Worm (Caenorhabditis elegans) whole organism, dauer: Measurements from ENCODE around the gene txdc-12.2.
"Not testable (repeated sequence)": the region's sequence is repeated elsewhere in the genome, so short reads cannot be mapped to it uniquely, and the experiment has no call there.

Source experiments
- unc-62 ChIP-seq: sonication (generic microtip); optimal IDR thresholded peaks from 2 replicates; lab custom pipeline; 2017; ENCODE audit warnings: missing biosample characterization, missing genetic modification reagents, missing genetic modification characterization

The txdc-12.2 gene

ce11 chrX:2074055-2074454, at the start of gene txdc-12.2:
txdc-12.2 (plus strand) TSS chrX:2074450.
- TF ChIP-seq unc-62 (GFP tag; lab: Kevin White, UChicago) = no peak

- TF ChIP-seq unc-62 (GFP tag; lab: Kevin White, UChicago) = not testable (repeated sequence)
Observed at ce11 chrX:2026342-2026741, 47.9 kb upstream of the txdc-12.2 start, which contains the start of gene Y102A11A.2. Y102A11A.2 (plus strand) TSS chrX:2026642.

DNA sequence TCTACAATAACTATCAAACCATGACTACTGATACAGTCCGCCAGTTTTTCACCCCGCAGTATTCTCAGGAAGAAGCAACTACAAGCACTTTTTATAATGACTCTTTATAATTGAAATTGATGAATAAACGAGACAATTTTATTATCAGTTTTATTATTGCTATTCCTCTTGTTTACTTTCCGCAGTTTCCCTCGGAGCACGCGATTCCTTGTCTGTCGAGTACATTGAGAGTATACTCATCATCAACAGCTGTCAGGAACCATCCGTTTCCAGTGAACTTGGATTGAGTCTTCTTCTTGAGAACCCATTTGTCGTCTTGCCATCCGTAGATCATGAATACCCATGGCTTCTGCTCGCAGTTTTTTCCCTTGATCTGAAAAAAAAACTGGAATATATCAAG, 43.4 kb upstream of the txdc-12.2 start:
- TF ChIP-seq unc-62 (GFP tag; lab: Kevin White, UChicago) = no peak

- no peak for TF ChIP-seq unc-62 (GFP tag; lab: Kevin White, UChicago)
Observed at ce11 chrX:2031414-2031813, 42.8 kb upstream of the txdc-12.2 start, which contains the start of gene Y102A11A.5. Y102A11A.5 (minus strand) TSS chrX:2031588.

DNA sequence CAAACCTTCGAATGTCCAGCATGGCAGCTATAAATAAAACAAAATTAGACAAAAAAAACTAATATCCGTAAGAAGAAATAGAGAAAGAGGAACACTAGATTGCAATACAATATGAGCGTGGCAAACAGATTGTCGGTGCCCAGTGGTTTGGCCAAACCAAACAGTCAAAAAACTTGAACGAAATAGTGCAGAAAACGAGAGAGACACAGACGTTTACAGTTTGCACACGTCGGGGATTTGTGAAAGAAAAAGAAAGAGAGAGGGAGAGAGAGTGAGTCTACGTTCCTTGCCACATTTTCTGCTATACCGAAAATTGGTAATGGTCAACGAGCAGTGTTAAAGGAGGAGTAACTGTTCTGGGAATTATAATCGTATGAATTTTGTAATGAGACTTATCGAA, 39.1 kb upstream of the txdc-12.2 start, which contains the start of gene ergi-1:
Gene ergi-1 (minus strand): TSS at position 101 of the 400 bp plus-strand sequence.
- TF ChIP-seq unc-62 (GFP tag; lab: Kevin White, UChicago) = no peak

DNA sequence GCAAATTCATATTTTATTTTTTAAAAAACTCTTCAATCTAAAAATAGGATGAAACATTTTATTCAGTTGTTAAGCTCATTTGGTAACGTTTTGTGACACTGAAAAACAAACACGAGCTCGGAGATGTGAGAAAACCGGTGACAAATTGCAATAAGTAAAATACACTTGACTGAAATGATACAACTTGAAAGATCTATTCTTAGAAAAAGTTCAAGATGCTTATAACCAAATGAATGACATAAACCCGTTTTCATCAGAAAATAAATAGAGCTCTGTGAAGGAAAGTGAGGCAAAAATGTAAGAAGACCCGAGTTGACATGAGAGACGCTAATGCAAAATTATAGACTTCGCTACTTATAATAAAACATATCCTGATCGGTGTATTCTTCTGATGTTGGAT, 34.9 kb upstream of the txdc-12.2 start, which contains the start of gene smex-2:
Gene smex-2 (minus strand): TSS at position 101 of the 400 bp plus-strand sequence.
- no peak for TF ChIP-seq unc-62 (GFP tag; lab: Kevin White, UChicago)

- no peak for TF ChIP-seq unc-62 (GFP tag; lab: Kevin White, UChicago)
Observed at ce11 chrX:2040877-2041276, 33.4 kb upstream of the txdc-12.2 start.

ce11 chrX:2041448-2042138, 32.7 kb upstream of the txdc-12.2 start:
- TF ChIP-seq unc-62 (GFP tag; lab: Kevin White, UChicago) = no peak

DNA sequence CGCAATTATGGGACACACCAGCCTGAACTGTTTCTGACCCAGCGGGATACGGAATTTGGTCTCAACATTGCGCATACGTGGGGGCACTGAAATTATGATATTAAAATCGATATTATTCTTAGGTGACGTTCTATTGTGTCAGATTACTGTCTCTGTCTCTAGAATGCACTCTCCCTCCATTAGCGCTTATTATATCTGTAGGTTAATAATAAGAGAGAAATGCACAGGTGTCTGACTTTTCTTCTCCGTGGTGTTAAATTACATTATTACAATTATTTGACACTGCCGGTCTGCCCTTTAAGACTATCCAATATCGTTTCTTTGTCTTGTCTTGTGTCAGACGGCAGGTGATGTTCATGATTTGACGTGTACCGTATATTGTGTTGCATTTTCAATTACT, 31.6 kb upstream of the txdc-12.2 start:
- no peak for TF ChIP-seq unc-62 (GFP tag; lab: Kevin White, UChicago)

- TF ChIP-seq unc-62 (GFP tag; lab: Kevin White, UChicago) = no peak
Observed at ce11 chrX:2043224-2043623, 31.0 kb upstream of the txdc-12.2 start.

- TF ChIP-seq unc-62 (GFP tag; lab: Kevin White, UChicago) = no peak
Observed at ce11 chrX:2044541-2045168, 29.6 kb upstream of the txdc-12.2 start.

- no peak for TF ChIP-seq unc-62 (GFP tag; lab: Kevin White, UChicago)
Observed at ce11 chrX:2045603-2046002, 28.6 kb upstream of the txdc-12.2 start.

DNA sequence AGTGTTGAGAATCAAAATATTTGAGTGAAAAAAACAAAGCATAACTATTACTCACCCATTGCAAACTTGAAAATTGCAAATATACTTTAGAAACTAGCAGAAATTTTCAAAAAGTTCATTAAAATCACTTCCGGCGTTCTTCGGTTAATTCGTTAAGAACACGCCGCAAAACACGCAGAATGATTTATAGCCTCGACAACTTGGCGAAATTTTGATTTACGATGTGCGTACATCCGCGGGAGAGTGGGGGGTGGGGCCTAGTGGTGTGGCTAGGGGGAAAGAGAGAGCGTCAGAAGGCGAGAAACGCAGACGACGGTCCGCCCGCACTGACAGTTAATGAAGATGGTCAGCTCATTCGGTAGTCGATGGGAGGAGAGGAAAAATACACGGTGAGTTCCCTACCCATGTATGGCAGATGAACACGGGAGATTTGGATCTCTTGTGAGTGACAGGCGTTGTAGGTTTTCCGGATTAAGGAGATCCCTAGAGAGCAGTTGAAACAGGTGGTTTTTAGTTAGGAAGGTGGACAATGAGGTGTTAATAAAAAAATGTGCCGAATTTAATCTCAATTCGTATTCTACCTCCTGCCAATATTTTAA, 28.0 kb upstream of the txdc-12.2 start, which contains the start of gene igcm-4:
Gene igcm-4 (minus strand): TSS at position 237 of the 599 bp plus-strand sequence.
- no peak for TF ChIP-seq unc-62 (GFP tag; lab: Kevin White, UChicago)

DNA sequence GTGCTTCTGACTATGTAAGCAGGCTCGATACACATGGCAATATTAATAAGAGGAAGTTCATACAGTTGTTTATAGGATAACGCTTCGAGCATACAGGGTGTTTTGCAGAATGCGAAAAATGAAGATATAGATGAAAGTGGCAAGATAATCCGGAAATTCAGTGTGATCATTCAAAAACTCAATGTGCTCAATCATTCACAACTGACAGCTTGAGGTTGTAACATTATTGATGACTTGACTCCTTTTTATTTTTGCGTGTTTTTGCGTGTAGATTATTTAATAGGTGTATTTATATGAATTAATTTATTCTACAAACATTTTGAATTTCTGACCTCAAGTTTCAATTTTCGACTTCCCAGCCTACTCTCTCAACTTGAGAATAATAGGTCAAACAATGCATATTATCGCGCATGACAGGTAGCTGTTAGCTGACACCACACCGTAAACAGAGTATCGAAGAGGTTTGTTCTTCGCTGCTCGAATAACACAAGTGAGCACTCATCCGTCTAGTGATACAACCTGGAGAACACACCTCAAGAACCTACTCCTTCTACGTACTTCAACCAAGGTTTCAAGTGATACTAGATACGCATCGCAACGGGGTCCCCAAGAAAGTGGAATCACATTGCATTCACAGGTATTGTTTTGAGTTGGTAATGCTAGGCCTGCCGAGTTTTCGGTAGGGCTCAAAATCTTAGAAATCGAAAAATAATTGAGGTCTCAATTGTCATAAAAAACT, 26.9 kb upstream of the txdc-12.2 start:
- TF ChIP-seq unc-62 (GFP tag; lab: Kevin White, UChicago) = no peak

ce11 chrX:2048865-2049405, 25.3 kb upstream of the txdc-12.2 start:
- TF ChIP-seq unc-62 (GFP tag; lab: Kevin White, UChicago) = no peak
